Worm (Caenorhabditis elegans): Measurements from ENCODE around the gene srsx-27.

DNA sequence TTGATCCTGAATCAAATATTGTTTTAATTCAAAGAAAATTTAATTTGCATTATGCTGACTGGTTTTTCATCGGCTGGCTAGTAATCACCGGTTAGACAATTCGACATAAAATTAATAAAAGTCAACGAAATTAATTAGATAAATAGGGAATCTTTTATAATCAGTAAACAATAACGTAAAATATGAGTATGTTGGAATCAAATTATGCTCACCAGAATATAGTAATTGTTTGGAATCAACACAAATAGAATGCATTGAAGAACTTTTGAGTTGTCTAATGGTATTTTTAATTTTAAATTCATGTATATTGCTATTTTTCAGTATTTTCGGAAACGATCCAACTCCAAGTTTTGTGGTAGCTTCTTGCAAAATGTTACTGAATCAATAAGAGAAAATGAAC is 44.4 kb upstream of the srsx-27 start, which contains the start of gene C08B6.2:
- TF ChIP-seq R02D3.7 (tag; optimal IDR thresholded peaks at IDR 0.05), result no peak
- TF ChIP-seq mdl-1 (tag; optimal IDR thresholded peaks at IDR 0.05), result no peak
- TF ChIP-seq elt-1 (tag; optimal IDR thresholded peaks at IDR 0.05), result no peak
